Worm (Caenorhabditis elegans): Measurements from ENCODE around the gene pkc-1.

pkc-1 gene

DNA sequence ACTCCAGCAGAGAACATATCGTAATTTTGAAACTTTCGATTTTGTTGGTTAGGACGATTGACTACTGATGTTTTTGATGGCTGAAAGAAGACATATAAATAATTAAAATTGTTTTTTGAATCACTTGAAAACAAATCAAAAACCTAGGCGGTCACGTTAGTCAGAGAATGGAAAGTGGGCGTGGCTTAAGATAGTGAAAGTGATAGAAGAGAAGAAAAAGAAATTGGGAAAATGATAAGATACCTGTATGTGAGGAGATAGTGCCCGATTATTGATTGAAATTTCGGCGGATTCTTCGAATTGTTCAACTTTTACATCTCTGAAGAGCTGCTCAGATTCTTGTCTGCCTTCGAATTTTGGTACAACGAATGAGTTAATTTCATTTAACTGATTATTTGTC lies 20.3 kb downstream of the pkc-1 start:
- TF ChIP-seq blmp-1 (tag; optimal IDR thresholded peaks at IDR 0.05), result peak; percentile 36
- TF ChIP-seq bed-3 (GFP tag; optimal IDR thresholded peaks at IDR 0.05), result no peak

DNA sequence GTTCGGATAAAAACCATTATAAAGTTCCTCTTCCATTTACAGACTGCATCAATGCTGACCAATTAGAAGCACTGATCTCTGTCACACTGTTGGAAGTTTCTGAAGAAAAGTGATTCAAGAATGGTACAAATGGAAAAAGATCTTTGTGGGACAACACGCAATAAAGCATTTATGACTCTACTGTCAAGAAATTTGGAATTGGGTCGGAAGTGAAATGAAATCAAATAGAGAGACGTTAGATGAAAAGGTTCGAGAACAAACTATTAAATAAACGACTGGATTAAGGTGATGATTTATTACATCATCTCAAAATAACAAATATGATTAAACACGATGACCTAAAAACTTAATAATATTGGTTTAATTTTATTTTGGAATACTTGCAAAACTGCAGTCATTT lies 25.5 kb downstream of the pkc-1 start, which contains the start of gene F57F5.3:
F57F5.3 (minus strand) TSS at position 101 of the 400 bp plus-strand sequence.
- TF ChIP-seq tbx-8 (GFP tag; optimal IDR thresholded peaks at IDR 0.05) (no peak), unc-39 (tag; optimal IDR thresholded peaks at IDR 0.05) (no peak), lsy-2 (tag; optimal IDR thresholded peaks at IDR 0.05) (no peak), sem-2 (GFP tag; optimal IDR thresholded peaks at IDR 0.05) (no peak), ces-1 (GFP tag; optimal IDR thresholded peaks at IDR 0.05) (no peak), snpc-4 (tag; optimal IDR thresholded peaks at IDR 0.05) (no peak), mls-2 (tag; optimal IDR thresholded peaks at IDR 0.05) (no peak), zip-8 (tag; optimal IDR thresholded peaks at IDR 0.05) (no peak), mep-1 (tag; optimal IDR thresholded peaks at IDR 0.05) (no peak), nhr-237 (tag; optimal IDR thresholded peaks at IDR 0.05) (no peak), sptf-1 (tag; optimal IDR thresholded peaks at IDR 0.05) (no peak), elt-1 (tag; optimal IDR thresholded peaks at IDR 0.05; ENCODE audit: borderline replicate concordance, insufficient read depth) (no peak), bed-3 (GFP tag; optimal IDR thresholded peaks at IDR 0.05) (no peak), elt-3 (tag; optimal IDR thresholded peaks at IDR 0.05) (no peak), drap-1 (GFP tag; optimal IDR thresholded peaks at IDR 0.05) (no peak), hlh-1 (tag; optimal IDR thresholded peaks at IDR 0.05) (no peak), ztf-11 (tag; optimal IDR thresholded peaks at IDR 0.05) (no peak), nhr-2 (tag; optimal IDR thresholded peaks at IDR 0.05) (no peak)

DNA sequence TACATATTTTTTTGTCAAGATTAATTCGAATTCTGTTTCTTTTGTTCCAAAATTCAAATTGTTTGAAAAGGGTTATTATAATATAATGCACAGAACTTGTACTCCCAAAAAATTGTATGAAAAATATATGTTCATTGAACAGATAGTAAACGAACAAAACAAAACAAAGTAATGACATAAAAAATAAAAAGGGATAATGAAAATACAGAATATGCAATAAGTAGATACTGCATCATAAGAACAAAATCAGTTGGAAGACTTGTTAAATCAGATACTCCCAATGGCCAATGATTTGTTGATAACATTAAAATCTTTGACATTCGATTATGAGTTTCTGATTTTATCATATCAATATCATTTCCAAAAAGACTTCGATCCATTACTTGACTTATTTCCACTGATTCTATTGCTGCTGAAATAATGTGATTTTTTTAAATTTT lies 27.4 kb downstream of the pkc-1 start:
- TF ChIP-seq nhr-2 (tag; optimal IDR thresholded peaks at IDR 0.05) (no peak), ztf-11 (tag; optimal IDR thresholded peaks at IDR 0.05) (no peak), lsy-2 (tag; optimal IDR thresholded peaks at IDR 0.05) (no peak), zip-8 (tag; optimal IDR thresholded peaks at IDR 0.05) (no peak), sptf-1 (tag; optimal IDR thresholded peaks at IDR 0.05) (no peak)

ce11 chrV:12002866-12003485 lies 29.0 kb downstream of the pkc-1 start, which contains the start of gene cpr-9:
Gene cpr-9, plus strand, starts transcription at chrV:12003053.
- TF ChIP-seq lin-32 (GFP tag; optimal IDR thresholded peaks at IDR 0.05) (no peak), drap-1 (GFP tag; optimal IDR thresholded peaks at IDR 0.05) (no peak), nhr-76 (tag; optimal IDR thresholded peaks at IDR 0.05) (no peak), ham-2 (GFP tag; optimal IDR thresholded peaks at IDR 0.05) (no peak), ceh-43 (GFP tag; optimal IDR thresholded peaks at IDR 0.05) (no peak)

- TF ChIP-seq lin-13 (tag; optimal IDR thresholded peaks at IDR 0.05) (peak; percentile 78), nhr-237 (tag; optimal IDR thresholded peaks at IDR 0.05) (peak; percentile 72), tbx-8 (GFP tag; optimal IDR thresholded peaks at IDR 0.05) (peak; percentile 87), elt-3 (tag; optimal IDR thresholded peaks at IDR 0.05) (peak; percentile 11), lsy-2 (tag; optimal IDR thresholded peaks at IDR 0.05) (peak; percentile 46), drap-1 (GFP tag; optimal IDR thresholded peaks at IDR 0.05) (peak; percentile 98), ztf-11 (tag; optimal IDR thresholded peaks at IDR 0.05) (peak; percentile 64), ceh-43 (GFP tag; optimal IDR thresholded peaks at IDR 0.05) (peak; percentile 93), hlh-1 (tag; optimal IDR thresholded peaks at IDR 0.05) (peak; percentile 16), elt-1 (tag; optimal IDR thresholded peaks at IDR 0.05; ENCODE audit: borderline replicate concordance, insufficient read depth) (peak; percentile 10), nhr-12 (tag; optimal IDR thresholded peaks at IDR 0.05) (peak; percentile 83), unc-62 (GFP tag; optimal IDR thresholded peaks at IDR 0.05) (peak; percentile 72), lin-32 (GFP tag; optimal IDR thresholded peaks at IDR 0.05) (peak; percentile 95), sptf-1 (tag; optimal IDR thresholded peaks at IDR 0.05) (peak; percentile 98), pha-4 (tag; optimal IDR thresholded peaks at IDR 0.05) (peak; percentile 74), mep-1 (tag; optimal IDR thresholded peaks at IDR 0.05) (peak; percentile 83), mab-5 (tag; optimal IDR thresholded peaks at IDR 0.05) (no peak), ces-1 (GFP tag; optimal IDR thresholded peaks at IDR 0.05) (peak; percentile 71), ceh-39 (tag; optimal IDR thresholded peaks at IDR 0.05) (peak; percentile 64), unc-39 (tag; optimal IDR thresholded peaks at IDR 0.05) (peak; percentile 55), zip-8 (tag; optimal IDR thresholded peaks at IDR 0.05) (no peak), nhr-28 (tag; optimal IDR thresholded peaks at IDR 0.05) (peak; percentile 59), cnd-1 (tag; optimal IDR thresholded peaks at IDR 0.05) (peak; percentile 98), flh-1 (GFP tag; optimal IDR thresholded peaks at IDR 0.05) (peak; percentile 85), sem-2 (GFP tag; optimal IDR thresholded peaks at IDR 0.05) (peak; percentile 95), unc-120 (tag; optimal IDR thresholded peaks at IDR 0.05; ENCODE audit: poor library complexity, severe bottlenecking) (peak; percentile 90), ceh-83 (GFP tag; optimal IDR thresholded peaks at IDR 0.05) (peak; percentile 96), nhr-2 (tag; optimal IDR thresholded peaks at IDR 0.05) (no peak), M03D4.4 (tag; optimal IDR thresholded peaks at IDR 0.05) (peak; percentile 97), nhr-76 (tag; optimal IDR thresholded peaks at IDR 0.05) (no peak), blmp-1 (tag; optimal IDR thresholded peaks at IDR 0.05) (peak; percentile 62), bed-3 (GFP tag; optimal IDR thresholded peaks at IDR 0.05) (peak; percentile 87), ham-2 (GFP tag; optimal IDR thresholded peaks at IDR 0.05) (peak; percentile 97), snpc-4 (tag; optimal IDR thresholded peaks at IDR 0.05) (no peak), mls-2 (tag; optimal IDR thresholded peaks at IDR 0.05) (peak; percentile 99)
These were observed 30.1 kb downstream of the pkc-1 start, which contains the start of gene gcy-33 for ce11 chrV:12001747-12002456. Gene gcy-33, minus strand, starts transcription at chrV:12001797.
